Fruit fly (Drosophila melanogaster): Measurements from ENCODE around the gene Nup154.

Nup154 gene

DNA sequence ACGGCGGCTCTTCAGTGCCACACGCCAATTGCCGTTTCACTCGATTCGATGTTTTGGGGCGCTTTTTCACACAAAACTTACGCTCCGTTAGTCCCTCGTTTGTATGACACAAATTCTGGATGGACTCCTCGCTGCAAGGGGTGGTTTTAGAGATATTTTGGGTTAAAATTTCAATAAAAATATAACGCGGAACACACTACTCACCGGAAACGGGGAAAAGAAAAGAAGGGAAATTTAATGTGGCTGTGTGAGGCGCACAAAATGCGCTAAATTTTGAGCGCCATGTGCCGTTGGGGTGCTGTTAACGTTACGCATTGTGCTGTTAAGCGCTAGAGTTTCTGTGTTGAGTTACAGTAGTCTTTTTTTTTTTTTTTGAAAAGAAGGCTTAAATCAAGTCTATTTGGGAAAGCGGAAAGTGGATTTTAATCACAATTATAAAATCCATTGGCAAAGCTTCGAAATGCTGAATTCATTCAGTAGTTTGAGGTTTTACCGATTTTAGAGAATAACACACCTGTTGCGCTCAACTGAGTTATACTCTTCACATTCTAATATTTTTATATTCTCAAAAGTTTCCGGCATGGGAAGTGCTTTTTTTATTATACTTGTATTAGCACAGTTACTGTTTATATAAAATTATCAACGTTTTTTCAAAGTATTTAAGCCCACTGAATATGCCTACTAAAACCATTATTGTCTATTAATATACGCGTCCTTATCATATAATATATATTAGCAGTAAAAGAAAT lies 521 bp upstream of the Nup154 start, which contains the start of gene RpL9 (continued):
- TF ChIP-seq Atf3 (GFP tag; optimal IDR thresholded peaks at IDR 0.05) (peak; percentile 15), wek (GFP tag; optimal IDR thresholded peaks at IDR 0.05) (peak; percentile 85), NK7.1 (GFP tag; optimal IDR thresholded peaks at IDR 0.05) (peak; percentile 76), schlank (tag; optimal IDR thresholded peaks at IDR 0.05) (peak; percentile 79), trem (tag; optimal IDR thresholded peaks at IDR 0.05) (peak; percentile 39), ash1 (GFP tag; optimal IDR thresholded peaks at IDR 0.05) (no peak), CG9727 (GFP tag; optimal IDR thresholded peaks at IDR 0.05) (peak; percentile 82), CG10431 (GFP tag; optimal IDR thresholded peaks at IDR 0.05) (peak; percentile 82), CG33557 (GFP tag; optimal IDR thresholded peaks at IDR 0.05) (peak; percentile 72), nerfin-1 (tag; optimal IDR thresholded peaks at IDR 0.05) (peak; percentile 70), gsb-n (tag; optimal IDR thresholded peaks at IDR 0.05) (no peak), YL-1 (GFP tag; optimal IDR thresholded peaks at IDR 0.05) (peak; percentile 96), Antp (GFP tag; optimal IDR thresholded peaks at IDR 0.05) (peak; percentile 26), CHES-1-like (GFP tag; optimal IDR thresholded peaks at IDR 0.05) (peak; percentile 49), CG7928 (GFP tag; optimal IDR thresholded peaks at IDR 0.05) (peak; percentile 15), CG6654 (GFP tag; optimal IDR thresholded peaks at IDR 0.05) (peak; percentile 29), CG17328 (GFP tag; IDR thresholded peaks at IDR 0.05) (peak; percentile 90; the same call in 1 of the 2 replicates), CG6813 (GFP tag; optimal IDR thresholded peaks at IDR 0.05) (peak; percentile 89), CG17912 (GFP tag; optimal IDR thresholded peaks at IDR 0.05) (peak; percentile 91), CG12744 (GFP tag; optimal IDR thresholded peaks at IDR 0.05) (peak; percentile 14), CG12299 (tag; optimal IDR thresholded peaks at IDR 0.05) (peak; percentile 78), CG18619 (GFP tag; optimal IDR thresholded peaks at IDR 0.05) (peak; percentile 69), Meics (GFP tag; optimal IDR thresholded peaks at IDR 0.05) (peak; percentile 86), CG15514 (GFP tag; optimal IDR thresholded peaks at IDR 0.05) (peak; percentile 82), CG7987 (GFP tag; optimal IDR thresholded peaks at IDR 0.05) (peak; percentile 90), sens (GFP tag) (peak; percentile 93), CG6765 (GFP tag; optimal IDR thresholded peaks at IDR 0.05) (peak; percentile 94), Eip74EF (GFP tag; optimal IDR thresholded peaks at IDR 0.05) (no peak), CG42726 (GFP tag; IDR thresholded peaks at IDR 0.05; ENCODE audit: partially characterized antibody) (no peak), lmd (GFP tag; IDR thresholded peaks at IDR 0.05) (no peak), crc (GFP tag; optimal IDR thresholded peaks at IDR 0.05) (peak; percentile 28), CG18262 (tag; optimal IDR thresholded peaks at IDR 0.05) (peak; percentile 64), Oaz (GFP tag; IDR thresholded peaks at IDR 0.05) (peak; percentile 64), CoRest (tag; optimal IDR thresholded peaks at IDR 0.05) (no peak), CG12219 (GFP tag; optimal IDR thresholded peaks at IDR 0.05) (peak; percentile 84), NC2β (GFP tag; optimal IDR thresholded peaks at IDR 0.05) (peak; percentile 87), Deaf1 (tag; optimal IDR thresholded peaks at IDR 0.05) (no peak), kah (GFP tag; optimal IDR thresholded peaks at IDR 0.05) (peak; percentile 83), luna (GFP tag; optimal IDR thresholded peaks at IDR 0.05) (peak; percentile 77), en (GFP tag; optimal IDR thresholded peaks at IDR 0.05) (peak; percentile 68), Fer1 (GFP tag; optimal IDR thresholded peaks at IDR 0.05) (peak; percentile 86), D19B (GFP tag; optimal IDR thresholded peaks at IDR 0.05) (peak; percentile 42), CG6854 (GFP tag; optimal IDR thresholded peaks at IDR 0.05) (peak; percentile 84), CG18476 (GFP tag; optimal IDR thresholded peaks at IDR 0.05) (no peak), CG11695 (GFP tag; IDR thresholded peaks at IDR 0.05) (peak; percentile 51; the same call in 1 of the 3 replicates), Awh (GFP tag; IDR thresholded peaks at IDR 0.05) (peak; percentile 79), Ets97D (GFP tag; optimal IDR thresholded peaks at IDR 0.05) (peak; percentile 98), CG17186 (GFP tag; optimal IDR thresholded peaks at IDR 0.05) (peak; percentile 99), HLHmδ (GFP tag; optimal IDR thresholded peaks at IDR 0.05) (peak; percentile 79)
